Worm (Caenorhabditis elegans) whole organism, late embryonic: ENCODE results near the gene cnnm-2.

Source experiments
- F13H6.1 ChIP-seq: sonication (generic microtip); optimal IDR thresholded peaks from 2 replicates; lab custom pipeline; 2016; ENCODE audit warnings: missing genetic modification characterization, missing compliant biosample characterization
- K02D7.2 ChIP-seq: sonication (generic microtip); optimal IDR thresholded peaks from 2 replicates; lab custom pipeline; 2017; ENCODE audit warnings: mild to moderate bottlenecking, missing genetic modification characterization, missing compliant biosample characterization
- T23F11.4 ChIP-seq: fragments of 200-800 bp; sonication (Bioruptor generic); optimal IDR thresholded peaks from 2 replicates; lab custom pipeline; 2018; ENCODE audit warnings: mild to moderate bottlenecking, missing genetic modification characterization, missing compliant biosample characterization
- ceh-18 ChIP-seq: sonication (generic microtip); optimal IDR thresholded peaks from 2 replicates; lab custom pipeline; 2016; ENCODE audit warnings: missing genetic modification characterization, missing compliant biosample characterization
- ceh-22 ChIP-seq: sonication (generic microtip); optimal IDR thresholded peaks from 2 replicates; lab custom pipeline; 2017; ENCODE audit warnings: missing biosample characterization, missing genetic modification characterization
- elt-4 ChIP-seq: sonication (generic microtip); optimal IDR thresholded peaks from 2 replicates; lab custom pipeline; 2016; ENCODE audit warnings: missing genetic modification characterization, missing compliant biosample characterization
- rnt-1 ChIP-seq: sonication (generic microtip); optimal IDR thresholded peaks from 2 replicates; lab custom pipeline; 2016; ENCODE audit warnings: missing genetic modification characterization, missing compliant biosample characterization

ce11 chrX:8853524-8853923 lies 41.6 kb downstream of the cnnm-2 start, which contains the start of gene sprp-4:
- TF ChIP-seq K02D7.2 (tag; lab: Kevin White, UChicago) = no peak
- TF ChIP-seq ceh-22 (tag; lab: Kevin White, UChicago) = no peak
- TF ChIP-seq T23F11.4 (GFP tag; lab: Kevin White, UChicago) = no peak
- TF ChIP-seq ceh-18 (tag; lab: Kevin White, UChicago) = no peak
- TF ChIP-seq rnt-1 = no peak
- TF ChIP-seq F13H6.1 (tag; lab: Kevin White, UChicago) = no peak
- no peak for TF ChIP-seq elt-4 (tag; lab: Kevin White, UChicago)
